Fruit fly (Drosophila melanogaster) whole organism, embryonic: ENCODE data around the gene G6P.

ENCODE experiments used
- Adf1 ChIP-seq: fragments of 200-800 bp; sonication (Bioruptor generic); IDR thresholded peaks from 2 replicates; pipeline ENCODE4 v1.3.6; 2022; ENCODE audit warnings: missing biosample characterization, missing genetic modification characterization
- Atf-2 ChIP-seq: fragments of 200-800 bp; sonication (Bioruptor generic); optimal IDR thresholded peaks from 2 replicates; lab custom pipeline; 2016; ENCODE audit warnings: missing biosample characterization, missing genetic modification characterization
- Atf6 ChIP-seq: fragments of 200-800 bp; sonication (Bioruptor generic); IDR thresholded peaks from 2 replicates; pipeline ENCODE4 v1.3.6; 2022; ENCODE audit warnings: missing biosample characterization, missing genetic modification characterization
- BEAF-32 ChIP-seq: fragments of 200-800 bp; sonication (Bioruptor generic); optimal IDR thresholded peaks from 3 replicates; lab custom pipeline; 2017; ENCODE audit warnings: missing biosample characterization, missing genetic modification characterization, mild to moderate bottlenecking, moderate library complexity, missing genetic modification reagents
- Bgb ChIP-seq: fragments of 200-800 bp; sonication (Bioruptor generic); IDR thresholded peaks from 2 replicates; pipeline ENCODE4 v1.3.6; 2022; ENCODE audit warnings: missing biosample characterization, missing genetic modification characterization; ENCODE audit not compliant: partially characterized antibody
- Blimp-1 ChIP-seq: fragments of 200-800 bp; sonication (Bioruptor generic); optimal IDR thresholded peaks from 3 replicates; lab custom pipeline; 2018; ENCODE audit warnings: missing biosample characterization, missing genetic modification characterization, mild to moderate bottlenecking, moderate library complexity, missing genetic modification reagents
- BtbVII ChIP-seq: fragments of 200-800 bp; sonication (Bioruptor generic); optimal IDR thresholded peaks from 3 replicates; lab custom pipeline; 2017; ENCODE audit warnings: missing biosample characterization, mild to moderate bottlenecking, missing genetic modification characterization
- CG10543 ChIP-seq: fragments of 200-800 bp; sonication (Bioruptor generic); optimal IDR thresholded peaks from 3 replicates; lab custom pipeline; 2017; ENCODE audit warnings: missing biosample characterization, mild to moderate bottlenecking, missing genetic modification characterization, moderate library complexity
- CG11456 ChIP-seq: fragments of 200-800 bp; sonication (Bioruptor generic); IDR thresholded peaks from 3 replicates; pipeline ENCODE4 v1.3.6; 2022; ENCODE audit warnings: missing biosample characterization, missing genetic modification characterization
- CG13123 ChIP-seq: fragments of 200-800 bp; sonication (Bioruptor generic); optimal IDR thresholded peaks from 2 replicates; lab custom pipeline; 2016; ENCODE audit warnings: missing biosample characterization, missing genetic modification characterization
- CG14965 ChIP-seq: fragments of 200-800 bp; sonication (Bioruptor generic); optimal IDR thresholded peaks from 2 replicates; lab custom pipeline; 2016; ENCODE audit warnings: missing biosample characterization, missing genetic modification characterization, borderline replicate concordance
- CG15479 ChIP-seq: fragments of 200-800 bp; sonication (Bioruptor generic); optimal IDR thresholded peaks from 3 replicates; lab custom pipeline; 2019; ENCODE audit warnings: missing biosample characterization, mild to moderate bottlenecking, missing genetic modification characterization, moderate library complexity
- CG17186 ChIP-seq: fragments of 200-800 bp; sonication (Bioruptor generic); optimal IDR thresholded peaks from 3 replicates; lab custom pipeline; 2017; ENCODE audit warnings: missing biosample characterization, missing genetic modification reagents, missing genetic modification characterization
- CG2199 ChIP-seq: fragments of 200-800 bp; sonication (Bioruptor generic); IDR thresholded peaks from 3 replicates; pipeline ENCODE4 v1.3.6; 2022; ENCODE audit warnings: missing biosample characterization, missing genetic modification characterization
- CG34224 ChIP-seq: fragments of 200-800 bp; sonication (Bioruptor generic); IDR thresholded peaks from 3 replicates; pipeline ENCODE4 v1.3.6; 2022; ENCODE audit warnings: missing biosample characterization, missing genetic modification characterization; ENCODE audit not compliant: partially characterized antibody
- CG3995 ChIP-seq: fragments of 200-800 bp; sonication (Bioruptor generic); optimal IDR thresholded peaks from 3 replicates; lab custom pipeline; 2016; ENCODE audit warnings: missing biosample characterization, missing genetic modification characterization
- CG4707 ChIP-seq: fragments of 200-800 bp; sonication (Bioruptor generic); optimal IDR thresholded peaks from 2 replicates; lab custom pipeline; 2018; ENCODE audit warnings: missing biosample characterization, mild to moderate bottlenecking, missing genetic modification characterization, moderate library complexity
- CG8388 ChIP-seq: fragments of 200-800 bp; sonication (Bioruptor generic); optimal IDR thresholded peaks from 2 replicates; lab custom pipeline; 2019; ENCODE audit warnings: missing biosample characterization, mild to moderate bottlenecking, missing genetic modification characterization, moderate library complexity
- Deaf1 ChIP-seq: fragments of 200-800 bp; optimal IDR thresholded peaks from 3 replicates; lab custom pipeline; 2019; ENCODE audit warnings: missing biosample characterization, mild to moderate bottlenecking, missing genetic modification characterization, moderate library complexity
- Doc3 ChIP-seq: fragments of 200-800 bp; sonication (Bioruptor generic); IDR thresholded peaks from 3 replicates; pipeline ENCODE4 v1.3.6; 2022; ENCODE audit warnings: missing biosample characterization, missing genetic modification characterization; ENCODE audit not compliant: partially characterized antibody
- GATAe ChIP-seq: fragments of 200-800 bp; sonication (Bioruptor generic); conservative IDR thresholded peaks from 2 replicates; pipeline ENCODE4 v1.3.6; 2022; ENCODE audit warnings: missing biosample characterization, missing genetic modification characterization
- Mad ChIP-seq: fragments of 200-800 bp; sonication (Bioruptor generic); optimal IDR thresholded peaks from 2 replicates; lab custom pipeline; 2016; ENCODE audit warnings: missing biosample characterization, missing genetic modification characterization
- Med ChIP-seq: fragments of 200-800 bp; sonication (Bioruptor generic); peaks from one replicate; lab custom pipeline; 2016; ENCODE audit warnings: missing biosample characterization, missing genetic modification characterization, mild to moderate bottlenecking, inconsistent platforms, moderate library complexity
- Nf-YC ChIP-seq: fragments of 200-800 bp; optimal IDR thresholded peaks from 3 replicates; lab custom pipeline; 2019; ENCODE audit warnings: missing biosample characterization, mild to moderate bottlenecking, missing genetic modification characterization, moderate library complexity
- Oli ChIP-seq: fragments of 200-800 bp; sonication (Bioruptor generic); optimal IDR thresholded peaks from 2 replicates; lab custom pipeline; 2018; ENCODE audit warnings: missing biosample characterization, mild to moderate bottlenecking, missing genetic modification characterization, moderate library complexity
- Opbp ChIP-seq: fragments of 200-800 bp; sonication (Bioruptor generic); IDR thresholded peaks from 3 replicates; pipeline ENCODE4 v1.3.6; 2022; ENCODE audit warnings: missing biosample characterization, missing genetic modification characterization; ENCODE audit not compliant: partially characterized antibody
- Taf1 ChIP-seq: fragments of 200-800 bp; sonication (Bioruptor generic); IDR thresholded peaks from 2 replicates; pipeline ENCODE4 v1.3.6; 2022; ENCODE audit warnings: missing biosample characterization, missing genetic modification characterization
- bbx ChIP-seq: fragments of 200-800 bp; sonication (Bioruptor generic); IDR thresholded peaks from 2 replicates; pipeline ENCODE4 v1.3.6; 2022; ENCODE audit warnings: missing biosample characterization, missing genetic modification characterization; ENCODE audit not compliant: partially characterized antibody
- bsh ChIP-seq, 2 experiments: fragments of 200-800 bp; sonication (Bioruptor generic); optimal IDR thresholded peaks; 2 replicates each; lab custom pipeline; 2017 to 2018; ENCODE audit warnings: mild to moderate bottlenecking in 2 of 2, missing biosample characterization in 2 of 2, missing genetic modification characterization in 2 of 2, moderate library complexity in 1 of 2
- btn ChIP-seq: fragments of 200-800 bp; sonication (Bioruptor generic); optimal IDR thresholded peaks from 2 replicates; lab custom pipeline; 2016; ENCODE audit warnings: missing biosample characterization, missing genetic modification characterization
- chm ChIP-seq: fragments of 200-800 bp; sonication (Bioruptor generic); IDR thresholded peaks from 2 replicates; pipeline ENCODE4 v1.3.6; 2022; ENCODE audit warnings: missing biosample characterization, missing genetic modification characterization
- chn ChIP-seq: fragments of 200-800 bp; sonication (Bioruptor generic); optimal IDR thresholded peaks from 2 replicates; lab custom pipeline; 2016; ENCODE audit warnings: missing biosample characterization, missing genetic modification characterization
- ci ChIP-seq: fragments of 200-800 bp; sonication (Bioruptor generic); IDR thresholded peaks from 3 replicates; pipeline ENCODE4 v1.3.6; 2022; ENCODE audit warnings: missing biosample characterization, missing genetic modification characterization
- crol ChIP-seq: fragments of 200-800 bp; sonication (Bioruptor generic); IDR thresholded peaks from 2 replicates; pipeline ENCODE4 v1.3.6; 2022; ENCODE audit warnings: missing biosample characterization, missing genetic modification characterization
- dimm ChIP-seq: fragments of 200-800 bp; sonication (Bioruptor generic); IDR thresholded peaks from 2 replicates; pipeline ENCODE4 v1.3.6; 2022; ENCODE audit warnings: missing biosample characterization, missing genetic modification characterization
- exex ChIP-seq: fragments of 200-800 bp; sonication (Bioruptor generic); optimal IDR thresholded peaks from 4 replicates; lab custom pipeline; 2018; ENCODE audit warnings: missing biosample characterization, mild to moderate bottlenecking, missing genetic modification characterization, moderate library complexity
- fd96Cb ChIP-seq: fragments of 200-800 bp; sonication (Bioruptor generic); optimal IDR thresholded peaks from 2 replicates; lab custom pipeline; 2018; ENCODE audit warnings: missing biosample characterization, mild to moderate bottlenecking, missing genetic modification characterization, moderate library complexity
- fru ChIP-seq: fragments of >200 bp; optimal IDR thresholded peaks from 2 replicates; lab custom pipeline; 2017
- gem ChIP-seq: fragments of 200-800 bp; sonication (Bioruptor generic); optimal IDR thresholded peaks from 2 replicates; lab custom pipeline; 2019; ENCODE audit warnings: missing biosample characterization, mild to moderate bottlenecking, missing genetic modification characterization, moderate library complexity
- jing ChIP-seq: fragments of 200-800 bp; sonication (Bioruptor generic); optimal IDR thresholded peaks from 2 replicates; lab custom pipeline; 2018; ENCODE audit warnings: missing biosample characterization, mild to moderate bottlenecking, missing genetic modification characterization
- lola ChIP-seq, 3 experiments: fragments of >200 bp in 2 of 3; fragments of 200-800 bp in 1 of 3; sonication (Bioruptor generic) in 1 of 3; optimal IDR thresholded peaks; 2 replicates each; lab custom pipeline; 2017 to 2019; ENCODE audit warnings: missing biosample characterization in 3 of 3, missing genetic modification characterization in 3 of 3, mild to moderate bottlenecking in 1 of 3, moderate library complexity in 1 of 3
- nau ChIP-seq: fragments of 200-800 bp; sonication (Bioruptor generic); optimal IDR thresholded peaks from 3 replicates; lab custom pipeline; 2017; ENCODE audit warnings: missing biosample characterization, mild to moderate bottlenecking, missing genetic modification characterization, missing genetic modification reagents
- nom ChIP-seq: fragments of 200-800 bp; sonication (Bioruptor generic); optimal IDR thresholded peaks from 2 replicates; lab custom pipeline; 2017; ENCODE audit warnings: missing biosample characterization, missing genetic modification characterization, mild to moderate bottlenecking, moderate library complexity, missing genetic modification reagents
- run ChIP-seq: fragments of 200-800 bp; sonication (Bioruptor generic); optimal IDR thresholded peaks from 3 replicates; lab custom pipeline; 2018; ENCODE audit warnings: missing biosample characterization, mild to moderate bottlenecking, missing genetic modification characterization
- seq ChIP-seq: fragments of 200-800 bp; sonication (Bioruptor generic); IDR thresholded peaks from 2 replicates; pipeline ENCODE4 v1.3.6; 2022; ENCODE audit warnings: missing biosample characterization, missing genetic modification characterization
- sima ChIP-seq: fragments of 200-800 bp; sonication (Bioruptor generic); optimal IDR thresholded peaks from 2 replicates; lab custom pipeline; 2016; ENCODE audit warnings: missing biosample characterization, missing genetic modification characterization
- tna ChIP-seq: fragments of 200-800 bp; sonication (Bioruptor generic); IDR thresholded peaks from 2 replicates; pipeline ENCODE4 v1.3.6; 2022; ENCODE audit warnings: missing biosample characterization, missing genetic modification characterization; ENCODE audit not compliant: partially characterized antibody
- trh ChIP-seq: fragments of 200-800 bp; sonication (Bioruptor generic); optimal IDR thresholded peaks from 2 replicates; lab custom pipeline; 2016; ENCODE audit warnings: missing biosample characterization, missing genetic modification characterization
- zf30C ChIP-seq: fragments of 200-800 bp; sonication (Bioruptor generic); optimal IDR thresholded peaks from 3 replicates; lab custom pipeline; 2018; ENCODE audit warnings: missing biosample characterization, mild to moderate bottlenecking, missing genetic modification characterization

G6P gene

dm6 chr2L:2804634-2805311 lies 10.8 kb downstream of the G6P start, which contains the start of gene daw (continued):
- TF ChIP-seq sima (GFP tag; lab: Kevin White, UChicago) (no peak), CG11456 (GFP tag; lab: Robert Waterston, UW) (peak; percentile 21; the same call in 1 of the 3 replicates), run (tag; lab: Kevin White, UChicago) (no peak), Atf-2 (no peak), Deaf1 (tag; lab: Kevin White, UChicago) (peak; percentile 73), CG10543 (GFP tag; lab: Kevin White, UChicago) (peak; percentile 52), Taf1 (no peak), Doc3 (GFP tag; lab: Robert Waterston, UW) (no peak), CG13123 (GFP tag; lab: Kevin White, UChicago) (no peak), CG3995 (no peak), Opbp (GFP tag; lab: Robert Waterston, UW) (no peak), dimm (GFP tag; lab: Robert Waterston, UW) (no peak), CG15479 (GFP tag; lab: Kevin White, UChicago) (no peak), Bgb (GFP tag; lab: Robert Waterston, UW) (no peak), lola (GFP tag; optimal IDR thresholded peaks at IDR 0.05; lab: Kevin White, UChicago) (no peak), CG14965 (no peak), fru (lab: Kevin White, UChicago) (no peak), bbx (GFP tag; lab: Robert Waterston, UW) (no peak), btn (no peak), Oli (tag; lab: Kevin White, UChicago) (no peak), nau (GFP tag; lab: Kevin White, UChicago) (no peak), CG4707 (no peak), ci (0 out of 3 replicates have a peak, but pooled peaks have one; percentile 42), BtbVII (GFP tag; lab: Kevin White, UChicago) (no peak), GATAe (GFP tag; lab: Robert Waterston, UW) (no peak), exex (tag; lab: Kevin White, UChicago) (no peak), Nf-YC (tag; lab: Kevin White, UChicago) (peak; percentile 40), Adf1 (GFP tag; lab: Robert Waterston, UW) (peak; percentile 49; the same call in 1 of the 2 replicates), zf30C (no peak), trh (GFP tag; lab: Kevin White, UChicago) (no peak), seq (GFP tag; lab: Robert Waterston, UW) (no peak), Mad (no peak), CG2199 (GFP tag; lab: Robert Waterston, UW) (peak; percentile 96), fd96Cb (tag; lab: Kevin White, UChicago) (no peak), Atf6 (GFP tag; lab: Robert Waterston, UW) (no peak), nom (GFP tag; lab: Kevin White, UChicago) (peak; percentile 97), crol (GFP tag; lab: Robert Waterston, UW) (peak; percentile 90), gem (tag; lab: Kevin White, UChicago) (no peak), tna (GFP tag; lab: Robert Waterston, UW) (no peak), Med (GFP tag; lab: Kevin White, UChicago) (peak; percentile 60), bsh (GFP tag; optimal IDR thresholded peaks at IDR 0.05; lab: Kevin White, UChicago) (peak in 1 of 2 experiments; percentile 77), CG8388 (GFP tag; lab: Kevin White, UChicago) (no peak), Blimp-1 (GFP tag; lab: Kevin White, UChicago) (peak; percentile 26), BEAF-32 (no peak), CG17186 (GFP tag; lab: Kevin White, UChicago) (no peak), jing (GFP tag; lab: Kevin White, UChicago) (no peak), chm (GFP tag; lab: Robert Waterston, UW) (no peak; the same call in 1 of the 2 replicates), CG34224 (peak; percentile 13; the same call in 1 of the 3 replicates), chn (GFP tag; lab: Kevin White, UChicago) (peak; percentile 21)
